Fruit fly (Drosophila melanogaster): ENCODE measurements around the gene Uxt.
A peak's percentile ranks its signal among the peaks of the same experiment; 100 is the strongest.

Gene Uxt

DNA sequence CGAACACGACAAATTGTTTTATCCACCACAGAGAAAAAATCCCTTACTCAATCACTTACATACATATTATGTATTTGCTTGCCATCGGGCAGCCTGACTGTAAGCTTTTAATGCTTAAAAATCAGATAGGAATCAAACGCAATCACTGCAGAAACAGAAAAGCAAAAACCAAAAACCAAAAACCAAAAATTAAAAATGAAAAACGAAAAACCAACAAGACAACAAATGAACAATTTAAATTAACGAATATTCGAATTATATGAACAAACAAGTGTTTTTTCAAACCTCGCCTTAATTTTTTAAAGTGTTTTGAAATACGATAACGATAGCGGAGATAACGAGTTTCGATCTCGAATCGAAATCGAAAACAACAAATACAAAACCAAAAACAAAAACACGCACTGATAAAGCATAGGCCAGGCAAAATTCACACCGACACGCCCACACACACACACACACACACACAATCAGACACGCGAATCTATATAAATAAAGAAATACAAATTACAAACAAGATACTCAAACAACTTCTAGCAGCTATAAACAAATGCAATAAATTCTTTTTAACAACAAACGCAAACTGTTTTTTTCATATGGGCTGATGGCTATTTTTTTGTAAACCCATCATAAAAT lies 2.0 kb upstream of the Uxt start (continued):
- TF ChIP-seq CG31627 (GFP tag; optimal IDR thresholded peaks at IDR 0.05) (peak; percentile 47), vri (GFP tag; optimal IDR thresholded peaks at IDR 0.05) (no peak), net (GFP tag; optimal IDR thresholded peaks at IDR 0.05) (peak; percentile 29), CG15336 (GFP tag; IDR thresholded peaks at IDR 0.05) (peak; percentile 47; the same call in 1 of the 2 replicates), CG32006 (GFP tag; optimal IDR thresholded peaks at IDR 0.05) (peak; percentile 60), CG9139 (GFP tag; optimal IDR thresholded peaks at IDR 0.05) (no peak), CG8632 (GFP tag; optimal IDR thresholded peaks at IDR 0.05) (peak; percentile 43), esn (GFP tag; optimal IDR thresholded peaks at IDR 0.05) (peak; percentile 64), CG3032 (tag; optimal IDR thresholded peaks at IDR 0.05) (peak; percentile 28), pdm3 (GFP tag; optimal IDR thresholded peaks at IDR 0.05) (no peak), CG10669 (GFP tag; optimal IDR thresholded peaks at IDR 0.05) (peak; percentile 57), Sox14 (GFP tag; optimal IDR thresholded peaks at IDR 0.05) (no peak), OdsH (GFP tag; optimal IDR thresholded peaks at IDR 0.05) (no peak), CG6163 (GFP tag; IDR thresholded peaks at IDR 0.05) (peak; percentile 64; the same call in 2 of the 3 replicates), CG6808 (GFP tag; optimal IDR thresholded peaks at IDR 0.05) (peak; percentile 30)

DNA sequence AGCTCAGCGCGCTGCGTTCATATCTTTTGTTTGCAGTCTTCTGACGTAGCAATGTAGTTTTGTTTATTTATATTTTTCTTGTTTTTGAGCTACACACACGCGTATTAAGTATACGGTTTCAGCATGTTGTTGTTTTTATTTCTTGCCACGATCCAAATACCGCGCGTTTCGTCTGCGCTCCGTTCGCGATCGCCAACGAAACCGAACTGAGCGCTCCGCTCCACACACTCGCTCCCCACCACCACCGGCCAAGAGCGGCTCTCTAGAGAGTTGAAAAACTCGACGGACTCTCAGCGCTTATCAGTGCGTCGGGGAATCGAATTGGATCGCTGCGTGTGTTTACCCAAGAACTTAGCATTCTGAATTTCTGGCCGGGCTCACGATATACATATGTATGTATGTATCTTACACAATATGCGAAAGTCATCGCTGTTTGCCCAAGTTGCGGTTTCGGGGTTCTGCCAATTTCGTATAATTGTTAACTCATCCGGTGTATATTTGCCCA lies 8.2 kb downstream of the Uxt start, which contains the start of gene yuri:
Gene yuri, minus strand, starts transcription at position 210 of the 505 bp plus-strand sequence.
- TF ChIP-seq CG8319 (GFP tag; optimal IDR thresholded peaks at IDR 0.05) (no peak), CG3032 (tag; optimal IDR thresholded peaks at IDR 0.05) (peak; percentile 61), salr (GFP tag; optimal IDR thresholded peaks at IDR 0.05) (peak in 1 of 2 experiments; percentile 24), CG6854 (GFP tag; optimal IDR thresholded peaks at IDR 0.05) (peak; percentile 79), CG11294 (GFP tag; IDR thresholded peaks at IDR 0.05) (no peak), CG15336 (GFP tag; IDR thresholded peaks at IDR 0.05) (peak; percentile 79), spab (GFP tag; optimal IDR thresholded peaks at IDR 0.05) (peak; percentile 71), lz (GFP tag; optimal IDR thresholded peaks at IDR 0.05) (no peak), Hr4 (GFP tag; optimal IDR thresholded peaks at IDR 0.05) (no peak), Sox102F (GFP tag; optimal IDR thresholded peaks at IDR 0.05) (peak; percentile 56), CG16779 (tag; optimal IDR thresholded peaks at IDR 0.05) (peak; percentile 88), Eip78C (GFP tag) (peak; percentile 87), achi (GFP tag; optimal IDR thresholded peaks at IDR 0.05) (peak; percentile 41), eg (GFP tag; IDR thresholded peaks at IDR 0.05) (peak; percentile 81), CG6792 (GFP tag; optimal IDR thresholded peaks at IDR 0.05) (peak; percentile 36), CG34406 (GFP tag; optimal IDR thresholded peaks at IDR 0.05) (peak; percentile 40), topi (GFP tag; optimal IDR thresholded peaks at IDR 0.05) (no peak), Ets21C (GFP tag; optimal IDR thresholded peaks at IDR 0.05) (no peak), CG9139 (GFP tag; optimal IDR thresholded peaks at IDR 0.05) (peak; percentile 89), svp (GFP tag) (peak; percentile 79), OdsH (GFP tag; optimal IDR thresholded peaks at IDR 0.05) (no peak), fkh (GFP tag; optimal IDR thresholded peaks at IDR 0.05) (peak; percentile 97), Eip75B (GFP tag; optimal IDR thresholded peaks at IDR 0.05) (peak; percentile 56), dac (GFP tag; optimal IDR thresholded peaks at IDR 0.05) (no peak), CG7368 (GFP tag; optimal IDR thresholded peaks at IDR 0.05) (no peak), CG3919 (GFP tag; optimal IDR thresholded peaks at IDR 0.05) (peak; percentile 60), Lpt (GFP tag; optimal IDR thresholded peaks at IDR 0.05) (peak; percentile 67), CG1621 (tag; optimal IDR thresholded peaks at IDR 0.05) (peak; percentile 87), fd85E (GFP tag; optimal IDR thresholded peaks at IDR 0.05) (no peak), Hr38 (GFP tag; optimal IDR thresholded peaks at IDR 0.05) (no peak), net (GFP tag; optimal IDR thresholded peaks at IDR 0.05) (peak; percentile 48), Ets96B (tag; optimal IDR thresholded peaks at IDR 0.05) (peak; percentile 68), ss (GFP tag; optimal IDR thresholded peaks at IDR 0.05) (peak; percentile 87 to 90), CG32006 (GFP tag; optimal IDR thresholded peaks at IDR 0.05) (no peak), Hr39 (GFP tag; optimal IDR thresholded peaks at IDR 0.05) (no peak), fd59A (GFP tag; optimal IDR thresholded peaks at IDR 0.05) (peak; percentile 25), CG6163 (GFP tag; IDR thresholded peaks at IDR 0.05) (peak; percentile 87), CG6276 (GFP tag; optimal IDR thresholded peaks at IDR 0.05) (peak; percentile 69), CG8119 (GFP tag; IDR thresholded peaks at IDR 0.05) (peak; percentile 80), CG8632 (GFP tag; optimal IDR thresholded peaks at IDR 0.05) (peak; percentile 32), acj6 (GFP tag; optimal IDR thresholded peaks at IDR 0.05) (no peak), esn (GFP tag; optimal IDR thresholded peaks at IDR 0.05) (peak; percentile 51)

Data from whole organism, prepupa.